Fruit fly (Drosophila melanogaster): ENCODE results near the gene RhoGAP68F.

- TF ChIP-seq CG10462 (GFP tag; optimal IDR thresholded peaks at IDR 0.05) (no peak), CG1529 (GFP tag; optimal IDR thresholded peaks at IDR 0.05) (no peak), Lpt (GFP tag; optimal IDR thresholded peaks at IDR 0.05) (no peak), insv (GFP tag; optimal IDR thresholded peaks at IDR 0.05) (no peak), CG8478 (optimal IDR thresholded peaks at IDR 0.05) (no peak), Stat92E (GFP tag; optimal IDR thresholded peaks at IDR 0.05) (no peak), CG4820 (GFP tag; optimal IDR thresholded peaks at IDR 0.05) (no peak), cg (GFP tag; optimal IDR thresholded peaks at IDR 0.05) (no peak)
Measured at dm6 chr3L:12190433-12190832, 51.8 kb downstream of the RhoGAP68F start, which contains the start of gene Est-P.

All from whole organism, embryonic.